Worm (Caenorhabditis elegans): ENCODE measurements around the gene daf-2.

- TF ChIP-seq nhr-11 (tag; optimal IDR thresholded peaks at IDR 0.05) = no peak
- no peak for TF ChIP-seq elt-2 (tag; optimal IDR thresholded peaks at IDR 0.05)
- TF ChIP-seq fos-1 (tag; optimal IDR thresholded peaks at IDR 0.05) = no peak
- TF ChIP-seq nhr-28 (tag; optimal IDR thresholded peaks at IDR 0.05) = no peak
- TF ChIP-seq unc-39 (tag; optimal IDR thresholded peaks at IDR 0.05) = no peak
- TF ChIP-seq snpc-4 (tag; optimal IDR thresholded peaks at IDR 0.05) = no peak
- TF ChIP-seq ceh-9 (tag; optimal IDR thresholded peaks at IDR 0.05) = no peak
Observed at ce11 chrIII:2989957-2990356, 50.7 kb downstream of the daf-2 start, which contains the start of gene Y55D5A.4.

All from whole organism, L3 larva.